Fruit fly (Drosophila melanogaster) whole organism, wandering third instar larva: ENCODE measurements around the gene CG42795.

Experiments used
- CG32264 ChIP-seq: fragments of 200-800 bp; sonication (Bioruptor generic); optimal IDR thresholded peaks from 2 replicates; lab custom pipeline; 2016; ENCODE audit warnings: missing biosample characterization, missing genetic modification characterization
- CG9705 ChIP-seq: fragments of 200-800 bp; sonication (Bioruptor generic); optimal IDR thresholded peaks from 2 replicates; lab custom pipeline; 2018; ENCODE audit warnings: missing biosample characterization, mild to moderate bottlenecking, missing genetic modification characterization
- CrebA ChIP-seq: fragments of 200-800 bp; sonication (Bioruptor generic); optimal IDR thresholded peaks from 2 replicates; lab custom pipeline; 2016; ENCODE audit warnings: missing biosample characterization, mild to moderate bottlenecking, missing genetic modification characterization, borderline replicate concordance
- Dfd ChIP-seq: fragments of >200 bp; optimal IDR thresholded peaks from 2 replicates; lab custom pipeline; 2017; ENCODE audit warnings: missing biosample characterization, missing genetic modification characterization
- Dif ChIP-seq: fragments of 200-275, 200-300 bp; sonication (Bioruptor generic); optimal IDR thresholded peaks from 2 replicates; lab custom pipeline; 2018; ENCODE audit warnings: missing biosample characterization, missing genetic modification characterization; ENCODE audit not compliant: partially characterized antibody
- GATAd ChIP-seq: sonication (Bioruptor generic); optimal IDR thresholded peaks from 2 replicates; lab custom pipeline; 2016; ENCODE audit warnings: missing biosample characterization, missing genetic modification characterization
- HLH106 ChIP-seq: fragments of 200-800 bp; optimal IDR thresholded peaks from 3 replicates; lab custom pipeline; 2019; ENCODE audit warnings: missing biosample characterization, mild to moderate bottlenecking, missing genetic modification characterization, moderate library complexity
- Hnf4 ChIP-seq: fragments of 200-800 bp; sonication (Bioruptor generic); optimal IDR thresholded peaks from 2 replicates; lab custom pipeline; 2016; ENCODE audit warnings: missing biosample characterization, mild to moderate bottlenecking, missing genetic modification characterization
- Hr78 ChIP-seq: fragments of >200 bp; optimal IDR thresholded peaks from 2 replicates; lab custom pipeline; 2017; ENCODE audit warnings: missing biosample characterization, missing genetic modification characterization
- Hr83 ChIP-seq: fragments of 200-300 bp; sonication (Bioruptor generic); optimal IDR thresholded peaks from 2 replicates; lab custom pipeline; 2016; ENCODE audit warnings: missing biosample characterization, mild to moderate bottlenecking, missing genetic modification characterization, moderate library complexity; ENCODE audit not compliant: poor library complexity, severe bottlenecking
- Jra ChIP-seq: sonication (Bioruptor generic); optimal IDR thresholded peaks from 2 replicates; lab custom pipeline; 2016; ENCODE audit warnings: missing biosample characterization, missing genetic modification characterization
- Mio ChIP-seq: sonication (Bioruptor generic); optimal IDR thresholded peaks from 2 replicates; lab custom pipeline; 2016; ENCODE audit warnings: missing biosample characterization, missing genetic modification characterization
- Myc ChIP-seq: fragments of >200 bp; optimal IDR thresholded peaks from 2 replicates; lab custom pipeline; 2017
- N ChIP-seq: fragments of >200 bp; optimal IDR thresholded peaks from 2 replicates; lab custom pipeline; 2018; ENCODE audit warnings: missing biosample characterization, missing external identifiers, missing genetic modification characterization
- OdsH ChIP-seq: fragments of 200-800 bp; sonication (Bioruptor generic); optimal IDR thresholded peaks from 2 replicates; lab custom pipeline; 2016; ENCODE audit warnings: missing biosample characterization, mild to moderate bottlenecking, missing genetic modification characterization
- Rel ChIP-seq, 2 experiments: fragments of 200-800 bp; sonication (Bioruptor generic) in 1 of 2; optimal IDR thresholded peaks; 2 replicates in 1 of 2; 3 replicates in 1 of 2; lab custom pipeline; 2016 to 2019; ENCODE audit warnings: mild to moderate bottlenecking in 2 of 2, missing biosample characterization in 2 of 2, missing genetic modification characterization in 2 of 2, moderate library complexity in 1 of 2
- Sp1 ChIP-seq: fragments of 200-800 bp; sonication (Bioruptor generic); optimal IDR thresholded peaks from 3 replicates; lab custom pipeline; 2019; ENCODE audit warnings: missing biosample characterization, mild to moderate bottlenecking, missing genetic modification characterization, moderate library complexity
- Vsx2 ChIP-seq: fragments of 200-300, 225-300 bp; sonication (Bioruptor generic); optimal IDR thresholded peaks from 2 replicates; lab custom pipeline; 2018; ENCODE audit warnings: missing biosample characterization, missing genetic modification characterization; ENCODE audit not compliant: partially characterized antibody
- br ChIP-seq: fragments of 200-800 bp; sonication (Bioruptor generic); optimal IDR thresholded peaks from 2 replicates; lab custom pipeline; 2016; ENCODE audit warnings: missing biosample characterization, missing genetic modification characterization
- brk ChIP-seq: fragments of 200-800 bp; sonication (Bioruptor generic); optimal IDR thresholded peaks from 2 replicates; lab custom pipeline; 2016; ENCODE audit warnings: missing biosample characterization, mild to moderate bottlenecking, missing genetic modification characterization
- dl ChIP-seq, 2 experiments: fragments of 175-275, 200-275 bp in 1 of 2; fragments of 200-275 bp in 1 of 2; sonication (Bioruptor generic); optimal IDR thresholded peaks; lab custom pipeline; 2018; ENCODE audit warnings: mild to moderate bottlenecking in 2 of 2, missing biosample characterization in 2 of 2, missing genetic modification characterization in 2 of 2, moderate library complexity in 2 of 2; ENCODE audit not compliant: partially characterized antibody in 2 of 2, insufficient read depth in 1 of 2
- dmrt93B ChIP-seq: fragments of 200-800 bp; sonication (Bioruptor generic); optimal IDR thresholded peaks from 2 replicates; lab custom pipeline; 2018; ENCODE audit warnings: missing biosample characterization, mild to moderate bottlenecking, missing genetic modification characterization
- dsf ChIP-seq: sonication (Bioruptor generic); optimal IDR thresholded peaks from 2 replicates; lab custom pipeline; 2016; ENCODE audit warnings: missing biosample characterization, missing genetic modification characterization, borderline replicate concordance
- ey ChIP-seq: fragments of 200-800 bp; sonication (Bioruptor generic); optimal IDR thresholded peaks from 2 replicates; lab custom pipeline; 2016; ENCODE audit warnings: missing biosample characterization, missing genetic modification characterization
- foxo ChIP-seq, 2 experiments: fragments of 200-800 bp; sonication (Bioruptor generic); optimal IDR thresholded peaks; 2 replicates in 1 of 2; 3 replicates in 1 of 2; lab custom pipeline; 2016 to 2017; ENCODE audit warnings: missing biosample characterization in 2 of 2, missing genetic modification characterization in 2 of 2
- fru ChIP-seq: fragments of 200-800 bp; sonication (Bioruptor generic); optimal IDR thresholded peaks from 3 replicates; lab custom pipeline; 2016; ENCODE audit warnings: missing biosample characterization, mild to moderate bottlenecking, missing genetic modification characterization
- h ChIP-seq: fragments of 200-800 bp; sonication (Bioruptor generic); optimal IDR thresholded peaks from 3 replicates; lab custom pipeline; 2016; ENCODE audit warnings: missing biosample characterization, mild to moderate bottlenecking, missing genetic modification characterization
- lola ChIP-seq: fragments of >200 bp; optimal IDR thresholded peaks from 2 replicates; lab custom pipeline; 2017; ENCODE audit warnings: missing biosample characterization, missing genetic modification characterization
- pan ChIP-seq: fragments of >200 bp; optimal IDR thresholded peaks from 2 replicates; lab custom pipeline; 2017
- psq ChIP-seq: fragments of 200-800 bp; sonication (Bioruptor generic); optimal IDR thresholded peaks from 3 replicates; lab custom pipeline; 2017; ENCODE audit warnings: missing biosample characterization, mild to moderate bottlenecking, missing genetic modification characterization, moderate library complexity
- rgr ChIP-seq: fragments of 200-800 bp; sonication (Bioruptor generic); optimal IDR thresholded peaks from 3 replicates; lab custom pipeline; 2016; ENCODE audit warnings: missing biosample characterization, mild to moderate bottlenecking, missing genetic modification characterization
- sage ChIP-seq: fragments of 200-800 bp; sonication (Bioruptor generic); optimal IDR thresholded peaks from 2 replicates; lab custom pipeline; 2016; ENCODE audit warnings: missing biosample characterization, mild to moderate bottlenecking, missing genetic modification characterization
- sv ChIP-seq: fragments of 200-800 bp; sonication (Bioruptor generic); optimal IDR thresholded peaks from 3 replicates; lab custom pipeline; 2016; ENCODE audit warnings: missing biosample characterization, missing genetic modification characterization
- tai ChIP-seq: sonication (Bioruptor generic); optimal IDR thresholded peaks from 2 replicates; lab custom pipeline; 2016; ENCODE audit warnings: missing biosample characterization, missing genetic modification characterization
- usp ChIP-seq: fragments of >200 bp; optimal IDR thresholded peaks from 2 replicates; lab custom pipeline; 2017; ENCODE audit warnings: missing biosample characterization, missing genetic modification characterization
- woc ChIP-seq: sonication (Bioruptor generic); optimal IDR thresholded peaks from 2 replicates; lab custom pipeline; 2016; ENCODE audit warnings: missing biosample characterization, mild to moderate bottlenecking, missing genetic modification characterization

CG42795 gene

DNA sequence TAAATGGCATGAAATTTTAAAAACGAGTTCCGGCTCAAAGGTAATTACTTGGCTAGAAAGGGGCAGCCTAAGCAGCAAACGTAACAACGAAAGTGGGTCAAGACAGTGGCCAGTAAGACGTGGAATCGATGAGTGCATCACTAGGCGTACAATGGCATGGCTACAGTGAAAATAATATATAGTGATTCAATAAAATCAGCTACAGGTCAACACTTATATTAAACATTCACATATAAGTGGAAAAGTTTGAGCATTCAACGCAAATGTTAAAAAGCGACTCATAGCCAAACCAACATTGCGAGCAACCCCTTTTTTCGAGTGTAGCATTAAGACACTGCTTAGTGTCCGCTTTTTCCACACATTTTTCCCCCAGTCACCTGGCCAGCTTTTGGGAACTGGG lies 2.5 kb downstream of the CG42795 start:
- TF ChIP-seq rgr (GFP tag; lab: Kevin White, UChicago) (no peak), lola (no peak), foxo (GFP tag; optimal IDR thresholded peaks at IDR 0.05; lab: Kevin White, UChicago) (no peak), sv (GFP tag; lab: Kevin White, UChicago) (no peak), CrebA (GFP tag; lab: Kevin White, UChicago) (no peak), tai (no peak), Myc (no peak)

DNA sequence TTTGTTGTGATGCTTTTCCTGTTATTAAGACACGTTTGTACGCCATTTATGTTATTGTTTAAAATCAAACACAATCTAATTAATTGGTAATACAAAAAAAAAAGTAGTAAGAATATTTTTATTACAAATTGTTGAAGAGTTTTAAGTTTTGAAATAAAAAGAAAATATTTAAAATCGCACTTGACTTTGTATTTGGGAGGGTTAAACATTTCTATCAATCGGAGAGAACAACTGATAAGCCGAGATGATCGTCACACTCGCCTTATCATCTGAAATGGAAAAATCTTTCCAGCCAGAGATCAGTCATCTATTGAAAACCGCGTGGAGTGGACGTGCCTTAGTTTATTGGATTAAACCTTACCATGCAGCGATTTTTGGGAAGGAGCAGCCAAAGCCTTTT lies 25.7 kb downstream of the CG42795 start, which contains the start of gene CG3999:
CG3999 (plus strand) TSS at position 301 of the 400 bp plus-strand sequence.
- no peak for TF ChIP-seq dl (GFP tag; optimal IDR thresholded peaks at IDR 0.05; lab: Kevin White, UChicago; ENCODE audit: insufficient read depth in 1 of 2, partially characterized antibody in 2 of 2)
- no peak for TF ChIP-seq CG32264 (GFP tag; lab: Kevin White, UChicago)
- TF ChIP-seq Hr83 (GFP tag; lab: Kevin White, UChicago): no peak
- TF ChIP-seq HLH106 (tag; lab: Kevin White, UChicago): no peak
- TF ChIP-seq Vsx2 (GFP tag; lab: Kevin White, UChicago): no peak
- TF ChIP-seq foxo (GFP tag; optimal IDR thresholded peaks at IDR 0.05; lab: Kevin White, UChicago): no peak
- no peak for TF ChIP-seq Hnf4 (GFP tag; lab: Kevin White, UChicago)
- no peak for TF ChIP-seq dmrt93B (GFP tag; lab: Kevin White, UChicago)

dm6 chr3R:10251846-10252245 lies 26.4 kb downstream of the CG42795 start:
- TF ChIP-seq Myc: no peak
- TF ChIP-seq sv (GFP tag; lab: Kevin White, UChicago): no peak
- no peak for TF ChIP-seq tai
- TF ChIP-seq GATAd (GFP tag; lab: Kevin White, UChicago): no peak
- no peak for TF ChIP-seq Hr78
- TF ChIP-seq dsf: no peak
- no peak for TF ChIP-seq CG32264 (GFP tag; lab: Kevin White, UChicago)
- no peak for TF ChIP-seq ey (GFP tag; lab: Kevin White, UChicago)

DNA sequence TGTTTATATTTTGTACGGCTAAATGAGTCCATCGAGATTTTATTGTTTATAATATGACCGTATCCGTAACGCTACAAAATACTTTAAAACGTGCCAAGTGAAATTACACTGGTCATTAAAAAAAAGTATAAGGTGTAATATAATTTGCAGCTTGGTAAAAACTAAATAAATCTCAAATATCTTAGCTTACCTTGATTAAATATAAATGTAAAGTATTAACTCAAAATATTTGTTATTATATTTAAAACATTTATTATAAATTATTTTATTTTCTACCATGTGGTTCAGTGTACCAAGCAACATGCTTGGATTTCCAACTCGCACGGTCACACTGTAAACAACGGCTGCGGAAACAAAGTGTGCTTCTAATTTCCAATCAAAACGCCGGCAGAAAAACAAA lies 36.3 kb downstream of the CG42795 start, which contains the start of the genes Sirt6 and pont:
Sirt6 (minus strand) TSS at position 50 of the 400 bp plus-strand sequence.
pont (plus strand) TSS at position 324 of the 400 bp plus-strand sequence.
- TF ChIP-seq woc (GFP tag; lab: Kevin White, UChicago) (peak; percentile 61), HLH106 (tag; lab: Kevin White, UChicago) (peak; percentile 96), Hr78 (no peak), usp (no peak), rgr (GFP tag; lab: Kevin White, UChicago) (peak; percentile 89), foxo (GFP tag; optimal IDR thresholded peaks at IDR 0.05; lab: Kevin White, UChicago) (peak in 1 of 2 experiments; percentile 95), Hnf4 (GFP tag; lab: Kevin White, UChicago) (peak; percentile 77), psq (GFP tag; lab: Kevin White, UChicago) (peak; percentile 90), dsf (peak; percentile 69), Dif (GFP tag; lab: Kevin White, UChicago) (no peak), lola (no peak), Hr83 (GFP tag; lab: Kevin White, UChicago) (no peak), Mio (no peak), Myc (peak; percentile 40), ey (GFP tag; lab: Kevin White, UChicago) (peak; percentile 63), sv (GFP tag; lab: Kevin White, UChicago) (peak; percentile 78), OdsH (GFP tag; lab: Kevin White, UChicago) (peak; percentile 90), pan (lab: Kevin White, UChicago) (no peak), GATAd (GFP tag; lab: Kevin White, UChicago) (peak; percentile 45), CG9705 (GFP tag; lab: Kevin White, UChicago) (peak; percentile 67), tai (no peak), brk (GFP tag; lab: Kevin White, UChicago) (peak; percentile 78), dl (GFP tag; optimal IDR thresholded peaks at IDR 0.05; lab: Kevin White, UChicago; ENCODE audit: insufficient read depth in 1 of 2, partially characterized antibody in 2 of 2) (no peak), h (GFP tag; lab: Kevin White, UChicago) (peak; percentile 86), Jra (GFP tag; lab: Kevin White, UChicago) (peak; percentile 41), sage (GFP tag; lab: Kevin White, UChicago) (peak; percentile 65), br (peak; percentile 62), Sp1 (peak; percentile 97), N (GFP tag; lab: Kevin White, UChicago) (no peak), dmrt93B (GFP tag; lab: Kevin White, UChicago) (peak; percentile 91), CrebA (GFP tag; lab: Kevin White, UChicago) (no peak), fru (GFP tag; lab: Kevin White, UChicago) (peak; percentile 84), Dfd (GFP tag; lab: Kevin White, UChicago) (peak; percentile 90), Rel (GFP tag; optimal IDR thresholded peaks at IDR 0.05; lab: Kevin White, UChicago) (no peak), Rel (tag; optimal IDR thresholded peaks at IDR 0.05; lab: Kevin White, UChicago) (peak; percentile 61)
- TF ChIP-seq, all 38 proteins: peak for 23
